Fruit fly (Drosophila melanogaster) whole organism, embryonic: ENCODE measurements around the gene trx.

ENCODE experiments used
- Adf1 ChIP-seq: fragments of 200-800 bp; sonication (Bioruptor generic); IDR thresholded peaks from 2 replicates; pipeline ENCODE4 v1.3.6; 2022; ENCODE audit warnings: missing biosample characterization, missing genetic modification characterization
- Bteb2 ChIP-seq: fragments of 200-800 bp; sonication (Bioruptor generic); optimal IDR thresholded peaks from 2 replicates; lab custom pipeline; 2016; ENCODE audit warnings: missing biosample characterization, missing genetic modification characterization
- CG10321 ChIP-seq: fragments of 200-800 bp; sonication (Bioruptor generic); IDR thresholded peaks from 2 replicates; pipeline ENCODE4 v1.3.6; 2022; ENCODE audit warnings: missing biosample characterization, missing genetic modification characterization
- CG11504 ChIP-seq: fragments of 200-800 bp; sonication (Bioruptor generic); optimal IDR thresholded peaks from 3 replicates; lab custom pipeline; 2019; ENCODE audit warnings: missing biosample characterization, mild to moderate bottlenecking, missing genetic modification characterization, moderate library complexity
- CG12219 ChIP-seq: fragments of 200-800 bp; sonication (Bioruptor generic); optimal IDR thresholded peaks from 3 replicates; lab custom pipeline; 2018; ENCODE audit warnings: missing biosample characterization, mild to moderate bottlenecking, missing genetic modification characterization
- CG12299 ChIP-seq: fragments of 200-800 bp; sonication (Bioruptor generic); optimal IDR thresholded peaks from 2 replicates; lab custom pipeline; 2018; ENCODE audit warnings: missing biosample characterization, mild to moderate bottlenecking, missing genetic modification characterization
- CG13123 ChIP-seq: fragments of 200-800 bp; sonication (Bioruptor generic); optimal IDR thresholded peaks from 2 replicates; lab custom pipeline; 2016; ENCODE audit warnings: missing biosample characterization, missing genetic modification characterization
- CG13287 ChIP-seq: fragments of 200-800 bp; sonication (Bioruptor generic); IDR thresholded peaks from 2 replicates; pipeline ENCODE4 v1.3.6; 2022; ENCODE audit warnings: missing biosample characterization, missing genetic modification characterization; ENCODE audit not compliant: partially characterized antibody
- CG13424 ChIP-seq: fragments of 200-800 bp; sonication (Bioruptor generic); optimal IDR thresholded peaks from 2 replicates; lab custom pipeline; 2019; ENCODE audit warnings: missing biosample characterization, mild to moderate bottlenecking, missing genetic modification characterization, moderate library complexity
- CG14710 ChIP-seq: fragments of 200-800 bp; sonication (Bioruptor generic); optimal IDR thresholded peaks from 3 replicates; lab custom pipeline; 2019; ENCODE audit warnings: missing biosample characterization, mild to moderate bottlenecking, missing genetic modification characterization, moderate library complexity
- CG16863 ChIP-seq: fragments of 200-800 bp; sonication (Bioruptor generic); optimal IDR thresholded peaks from 3 replicates; lab custom pipeline; 2016; ENCODE audit warnings: missing biosample characterization, missing genetic modification characterization
- CG2889 ChIP-seq: fragments of 200-800 bp; sonication (Bioruptor generic); IDR thresholded peaks from 3 replicates; pipeline ENCODE4 v1.3.6; 2022; ENCODE audit warnings: missing biosample characterization, missing genetic modification characterization
- CG30020 ChIP-seq: fragments of 200-800 bp; optimal IDR thresholded peaks from 2 replicates; lab custom pipeline; 2019; ENCODE audit warnings: missing biosample characterization, mild to moderate bottlenecking, missing genetic modification characterization, moderate library complexity
- CG32767 ChIP-seq: fragments of 200-800 bp; sonication (Bioruptor generic); IDR thresholded peaks from 2 replicates; pipeline ENCODE4 v1.3.6; 2022; ENCODE audit warnings: missing biosample characterization, missing genetic modification characterization
- CG6689 ChIP-seq: fragments of 200-800 bp; sonication (Bioruptor generic); IDR thresholded peaks from 2 replicates; pipeline ENCODE4 v1.3.6; 2022; ENCODE audit warnings: missing biosample characterization, missing genetic modification characterization
- CG7839 ChIP-seq: fragments of 200-800 bp; sonication (Bioruptor generic); optimal IDR thresholded peaks from 3 replicates; lab custom pipeline; 2018; ENCODE audit warnings: missing biosample characterization, mild to moderate bottlenecking, missing genetic modification characterization, moderate library complexity
- CG8478 ChIP-seq: fragments of >200 bp; optimal IDR thresholded peaks from 2 replicates; lab custom pipeline; 2018
- Deaf1 ChIP-seq: fragments of 200-800 bp; optimal IDR thresholded peaks from 3 replicates; lab custom pipeline; 2019; ENCODE audit warnings: missing biosample characterization, mild to moderate bottlenecking, missing genetic modification characterization, moderate library complexity
- Dfd ChIP-seq, 2 experiments: fragments of >200 bp; optimal IDR thresholded peaks; 2 replicates each; lab custom pipeline; 2017; ENCODE audit warnings: missing biosample characterization in 2 of 2, missing genetic modification characterization in 2 of 2
- E2f1 ChIP-seq: fragments of 200-800 bp; sonication (Bioruptor generic); IDR thresholded peaks from 2 replicates; pipeline ENCODE4 v1.3.6; 2022; ENCODE audit warnings: missing biosample characterization, missing genetic modification characterization
- Hr51 ChIP-seq, 2 experiments: fragments of 200-800 bp; sonication (Bioruptor generic); optimal IDR thresholded peaks; 2 replicates in 1 of 2; 3 replicates in 1 of 2; lab custom pipeline; 2016 to 2018; ENCODE audit warnings: missing biosample characterization in 2 of 2, missing genetic modification characterization in 2 of 2, mild to moderate bottlenecking in 1 of 2, moderate library complexity in 1 of 2
- Med ChIP-seq: fragments of 200-800 bp; sonication (Bioruptor generic); peaks from one replicate; lab custom pipeline; 2016; ENCODE audit warnings: missing biosample characterization, missing genetic modification characterization, mild to moderate bottlenecking, inconsistent platforms, moderate library complexity
- Meics ChIP-seq: fragments of 200-800 bp; sonication (Bioruptor generic); optimal IDR thresholded peaks from 2 replicates; lab custom pipeline; 2017; ENCODE audit warnings: missing biosample characterization, mild to moderate bottlenecking, missing genetic modification characterization
- Nf-YB ChIP-seq: fragments of 200-800 bp; sonication (Bioruptor generic); optimal IDR thresholded peaks from 3 replicates; lab custom pipeline; 2019; ENCODE audit warnings: missing biosample characterization, mild to moderate bottlenecking, missing genetic modification characterization, moderate library complexity
- Nf-YC ChIP-seq: fragments of 200-800 bp; optimal IDR thresholded peaks from 3 replicates; lab custom pipeline; 2019; ENCODE audit warnings: missing biosample characterization, mild to moderate bottlenecking, missing genetic modification characterization, moderate library complexity
- Six4 ChIP-seq: fragments of 200-800 bp; sonication (Bioruptor generic); optimal IDR thresholded peaks from 2 replicates; lab custom pipeline; 2016; ENCODE audit warnings: missing biosample characterization, missing genetic modification characterization
- bigmax ChIP-seq: fragments of 200-800 bp; sonication (Bioruptor generic); optimal IDR thresholded peaks from 2 replicates; lab custom pipeline; 2018; ENCODE audit warnings: missing biosample characterization, mild to moderate bottlenecking, missing genetic modification characterization
- cad ChIP-seq: fragments of >200 bp; optimal IDR thresholded peaks from 2 replicates; lab custom pipeline; 2017; ENCODE audit warnings: missing biosample characterization, missing genetic modification characterization
- chif ChIP-seq, 2 experiments: fragments of 200-800 bp; sonication (Bioruptor generic); optimal IDR thresholded peaks; 3 replicates each; lab custom pipeline; 2016; ENCODE audit warnings: missing biosample characterization in 2 of 2, missing genetic modification characterization in 2 of 2
- danr ChIP-seq: fragments of 200-800 bp; sonication (Bioruptor generic); IDR thresholded peaks from 2 replicates; pipeline ENCODE4 v1.3.6; 2022; ENCODE audit warnings: missing biosample characterization, missing genetic modification characterization
- dm ChIP-seq: fragments of 200-800 bp; sonication (Bioruptor generic); optimal IDR thresholded peaks from 3 replicates; lab custom pipeline; 2016; ENCODE audit warnings: missing biosample characterization, missing genetic modification characterization
- exex ChIP-seq: fragments of 200-800 bp; sonication (Bioruptor generic); optimal IDR thresholded peaks from 4 replicates; lab custom pipeline; 2018; ENCODE audit warnings: missing biosample characterization, mild to moderate bottlenecking, missing genetic modification characterization, moderate library complexity
- fd96Cb ChIP-seq: fragments of 200-800 bp; sonication (Bioruptor generic); optimal IDR thresholded peaks from 2 replicates; lab custom pipeline; 2018; ENCODE audit warnings: missing biosample characterization, mild to moderate bottlenecking, missing genetic modification characterization, moderate library complexity
- gcm2 ChIP-seq: fragments of 200-800 bp; sonication (Bioruptor generic); optimal IDR thresholded peaks from 2 replicates; lab custom pipeline; 2016; ENCODE audit warnings: missing biosample characterization, missing genetic modification characterization
- hth ChIP-seq: fragments of >200 bp; optimal IDR thresholded peaks from 2 replicates; lab custom pipeline; 2017; ENCODE audit warnings: inconsistent platforms
- jing ChIP-seq: fragments of 200-800 bp; sonication (Bioruptor generic); optimal IDR thresholded peaks from 2 replicates; lab custom pipeline; 2018; ENCODE audit warnings: missing biosample characterization, mild to moderate bottlenecking, missing genetic modification characterization
- nau ChIP-seq: fragments of 200-800 bp; sonication (Bioruptor generic); optimal IDR thresholded peaks from 3 replicates; lab custom pipeline; 2017; ENCODE audit warnings: missing biosample characterization, mild to moderate bottlenecking, missing genetic modification characterization, missing genetic modification reagents
- onecut ChIP-seq: fragments of 200-800 bp; sonication (Bioruptor generic); IDR thresholded peaks from 2 replicates; pipeline ENCODE4 v1.3.6; 2022; ENCODE audit warnings: missing biosample characterization, missing genetic modification characterization
- pan ChIP-seq, 4 experiments: fragments of >200 bp in 3 of 4; fragments of 200-800 bp in 1 of 4; sonication (Bioruptor generic) in 1 of 4; optimal IDR thresholded peaks in 3 of 4; IDR thresholded peaks in 1 of 4; 2 replicates each; pipeline versions ENCODE4 v1.3.6 to Lab custom; 2017 to 2022; ENCODE audit warnings: missing biosample characterization in 2 of 4, missing genetic modification characterization in 2 of 4, mixed read lengths in 1 of 4
- so ChIP-seq: fragments of 200-800 bp; sonication (Bioruptor generic); IDR thresholded peaks from 3 replicates; pipeline ENCODE4 v1.3.6; 2022; ENCODE audit warnings: missing biosample characterization, missing genetic modification characterization
- sqz ChIP-seq: fragments of 200-800 bp; sonication (Bioruptor generic); optimal IDR thresholded peaks from 3 replicates; lab custom pipeline; 2018; ENCODE audit warnings: missing biosample characterization, mild to moderate bottlenecking, missing genetic modification characterization
- sr ChIP-seq: fragments of 200-800 bp; sonication (Bioruptor generic); IDR thresholded peaks from 3 replicates; pipeline ENCODE4 v1.3.6; 2022; ENCODE audit warnings: missing biosample characterization, missing genetic modification characterization
- stwl ChIP-seq: fragments of 200-800 bp; sonication (Bioruptor generic); optimal IDR thresholded peaks from 3 replicates; lab custom pipeline; 2018; ENCODE audit warnings: missing biosample characterization, mild to moderate bottlenecking, missing genetic modification characterization, moderate library complexity
- sug ChIP-seq: fragments of 200-800 bp; optimal IDR thresholded peaks from 2 replicates; lab custom pipeline; 2019; ENCODE audit warnings: missing biosample characterization, mild to moderate bottlenecking, missing genetic modification characterization, moderate library complexity
- tap ChIP-seq: fragments of 200-800 bp; optimal IDR thresholded peaks from 3 replicates; lab custom pipeline; 2019; ENCODE audit warnings: missing biosample characterization, mild to moderate bottlenecking, missing genetic modification characterization, moderate library complexity
- tll ChIP-seq, 2 experiments: fragments of 200-800 bp in 1 of 2; fragments of >200 bp in 1 of 2; sonication (Bioruptor generic) in 1 of 2; optimal IDR thresholded peaks; 2 replicates each; lab custom pipeline; 2017 to 2019; ENCODE audit warnings: missing biosample characterization in 2 of 2, missing genetic modification characterization in 2 of 2, mild to moderate bottlenecking in 1 of 2, moderate library complexity in 1 of 2
- z ChIP-seq: fragments of 200-800 bp; sonication (Bioruptor generic); IDR thresholded peaks from 3 replicates; pipeline ENCODE4 v1.3.6; 2022; ENCODE audit warnings: missing biosample characterization, missing genetic modification characterization
- zen2 ChIP-seq: fragments of 200-800 bp; sonication (Bioruptor generic); IDR thresholded peaks from 3 replicates; pipeline ENCODE4 v1.3.6; 2022; ENCODE audit warnings: missing biosample characterization, missing genetic modification characterization; ENCODE audit not compliant: partially characterized antibody

trx gene

DNA sequence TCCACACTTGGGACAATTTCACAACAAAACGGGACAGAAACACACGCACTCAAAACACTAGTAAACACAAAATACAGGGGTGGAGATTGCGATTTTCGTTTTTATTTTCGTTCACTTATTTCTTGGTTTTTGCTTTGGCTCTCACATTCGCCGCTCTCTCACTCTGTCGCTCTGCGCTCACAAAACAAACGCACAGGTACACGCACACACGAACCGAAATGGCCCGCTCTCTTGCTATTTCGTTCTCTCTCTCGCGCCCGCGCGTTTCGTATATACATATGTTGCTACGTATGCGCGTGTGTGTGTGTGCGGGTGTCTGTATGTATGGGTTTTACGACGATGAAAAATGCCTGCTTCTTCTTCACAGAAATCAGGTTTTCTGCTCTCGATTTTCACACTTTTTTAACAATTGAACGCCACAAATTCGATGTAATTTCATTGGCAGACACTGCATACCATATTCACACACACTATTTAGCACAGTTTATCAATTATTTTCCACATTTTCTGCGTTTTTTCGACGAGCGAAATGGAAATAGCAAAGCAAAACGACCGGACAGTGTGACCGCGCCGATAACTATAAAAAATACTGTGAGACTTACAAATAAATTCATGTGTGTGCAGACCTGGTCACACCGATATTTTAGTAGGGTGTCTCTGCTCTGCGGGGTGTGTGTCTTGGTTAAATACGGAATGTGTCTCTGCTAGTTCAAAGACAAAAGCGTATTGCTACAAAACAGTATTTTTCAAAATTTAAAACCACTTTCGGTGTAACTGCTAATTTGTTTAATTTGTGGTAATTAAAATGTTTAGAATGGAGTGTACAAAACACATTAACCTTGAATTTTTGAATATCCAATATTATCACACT is at the start of gene trx (continued):
- TF ChIP-seq gcm2 (no peak), tll (GFP tag; optimal IDR thresholded peaks at IDR 0.05; lab: Kevin White, UChicago) (peak in 1 of 2 experiments; percentile 33), Dfd (GFP tag; optimal IDR thresholded peaks at IDR 0.05; lab: Kevin White, UChicago) (no peak), bigmax (GFP tag; lab: Kevin White, UChicago) (no peak), CG32767 (GFP tag; lab: Robert Waterston, UW) (no peak), chif (GFP tag; optimal IDR thresholded peaks at IDR 0.05; lab: Kevin White, UChicago) (peak in 1 of 2 experiments; percentile 32), E2f1 (no peak), danr (GFP tag; lab: Robert Waterston, UW) (no peak), CG12299 (tag; lab: Kevin White, UChicago) (peak; percentile 3), tap (tag; lab: Kevin White, UChicago) (no peak), CG14710 (tag; lab: Kevin White, UChicago) (peak; percentile 80), onecut (no peak), dm (GFP tag; lab: Kevin White, UChicago) (no peak), CG13424 (tag; lab: Kevin White, UChicago) (no peak), Meics (GFP tag; lab: Kevin White, UChicago) (no peak), jing (GFP tag; lab: Kevin White, UChicago) (no peak), Hr51 (GFP tag; optimal IDR thresholded peaks at IDR 0.05; lab: Kevin White, UChicago) (peak; percentile 8 to 25), zen2 (GFP tag; lab: Robert Waterston, UW) (no peak)

DNA sequence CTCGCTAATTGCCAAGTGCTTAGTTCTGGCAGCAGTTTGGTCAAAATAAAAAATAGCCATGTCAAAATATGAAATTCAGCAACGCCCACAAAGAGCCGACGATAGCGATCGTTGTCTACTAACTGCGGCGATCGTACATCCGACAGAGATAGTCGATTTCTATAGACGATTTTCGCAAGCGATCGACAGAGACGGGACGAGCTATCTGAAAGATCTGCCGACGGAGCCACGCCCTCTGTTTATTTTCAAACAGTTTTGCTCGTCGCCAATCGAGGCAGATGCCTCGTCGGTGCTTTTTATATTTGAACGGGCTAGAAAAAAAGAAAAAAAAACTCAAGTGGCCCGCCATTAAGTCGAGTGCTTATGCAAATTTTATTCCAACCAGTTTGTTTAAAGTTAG is 48.8 kb upstream of the trx start:
- TF ChIP-seq pan (optimal IDR thresholded peaks at IDR 0.05; lab: Kevin White, UChicago) (no peak), pan (GFP tag; optimal IDR thresholded peaks at IDR 0.05 in 1 of 2, IDR thresholded peaks at IDR 0.05 in 1 of 2) (peak in 1 of 2 experiments; percentile 22), nau (no peak), cad (GFP tag; lab: Kevin White, UChicago) (no peak), Nf-YC (tag; lab: Kevin White, UChicago) (peak; percentile 93), sr (0 out of 3 replicates have a peak, but pooled peaks have one; percentile 48), CG8478 (lab: Kevin White, UChicago) (no peak), Hr51 (GFP tag; optimal IDR thresholded peaks at IDR 0.05; lab: Kevin White, UChicago) (no peak), CG30020 (no peak), Adf1 (peak; percentile 57), Nf-YB (GFP tag; lab: Kevin White, UChicago) (peak; percentile 81), Six4 (GFP tag; lab: Kevin White, UChicago) (no peak), z (GFP tag; lab: Robert Waterston, UW) (peak; percentile 51; the same call in 1 of the 3 replicates), CG13287 (GFP tag; lab: Robert Waterston, UW) (peak; percentile 23; the same call in 1 of the 2 replicates), CG2889 (GFP tag; lab: Robert Waterston, UW) (no peak), CG6689 (GFP tag; lab: Robert Waterston, UW) (0 out of 2 replicates have a peak, but pooled peaks have one; percentile 1), CG12219 (no peak), CG11504 (tag; lab: Kevin White, UChicago) (peak; percentile 2), CG7839 (tag; lab: Kevin White, UChicago) (no peak), exex (no peak), CG16863 (GFP tag; lab: Kevin White, UChicago) (no peak), stwl (tag; lab: Kevin White, UChicago) (no peak), fd96Cb (tag; lab: Kevin White, UChicago) (no peak), Deaf1 (tag; lab: Kevin White, UChicago) (peak; percentile 81), sqz (no peak), Med (GFP tag; lab: Kevin White, UChicago) (peak; percentile 63), CG13123 (GFP tag; lab: Kevin White, UChicago) (no peak), sug (no peak), Bteb2 (GFP tag; lab: Kevin White, UChicago) (no peak), CG10321 (peak; percentile 74), hth (lab: Kevin White, UChicago) (no peak), so (GFP tag; lab: Robert Waterston, UW) (0 out of 3 replicates have a peak, but pooled peaks have one; percentile 19)
